Fruit fly (Drosophila melanogaster): ENCODE measurements around the gene myo.

DNA sequence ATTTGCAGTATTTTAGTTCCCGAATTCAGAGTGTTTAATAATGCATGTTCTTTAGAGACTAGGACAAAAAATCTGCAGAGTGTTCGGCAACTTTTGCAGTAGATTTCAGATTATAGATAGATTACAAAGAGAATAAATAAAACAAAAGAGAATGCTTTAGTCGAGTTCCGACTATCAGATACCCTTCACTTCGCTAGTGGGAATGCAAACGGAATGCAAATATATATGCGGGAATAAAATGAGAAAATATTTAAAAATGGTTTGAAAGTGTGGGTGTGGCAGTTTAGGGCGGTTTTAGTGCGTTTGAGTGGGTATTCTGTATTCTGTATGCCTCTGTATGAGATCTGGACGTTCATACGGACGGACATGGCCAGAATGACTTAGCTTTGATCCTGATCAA is 11.0 kb upstream of the myo start:
- TF ChIP-seq Dll (optimal IDR thresholded peaks at IDR 0.05) (no peak), pan (optimal IDR thresholded peaks at IDR 0.05) (no peak), usp (GFP tag; optimal IDR thresholded peaks at IDR 0.05) (no peak)

Data from whole organism.